Worm (Caenorhabditis elegans) whole organism, late embryonic: Measurements from ENCODE around the gene C25F6.1.

Experiments used
- T23F11.4 ChIP-seq: fragments of 200-800 bp; sonication (Bioruptor generic); optimal IDR thresholded peaks from 2 replicates; lab custom pipeline; 2018; ENCODE audit warnings: mild to moderate bottlenecking, missing genetic modification characterization, missing compliant biosample characterization
- ama-1 ChIP-seq: fragments of 150-350 bp; optimal IDR thresholded peaks from 2 replicates; lab custom pipeline; 2014
- ceh-9 ChIP-seq: sonication (generic microtip); optimal IDR thresholded peaks from 2 replicates; lab custom pipeline; 2016; ENCODE audit warnings: mild to moderate bottlenecking, missing genetic modification characterization, inconsistent platforms, missing compliant biosample characterization
- elt-2 ChIP-seq: sonication (generic microtip); optimal IDR thresholded peaks from 2 replicates; lab custom pipeline; 2016; ENCODE audit warnings: missing genetic modification reagents, missing genetic modification characterization, missing compliant biosample characterization
- elt-4 ChIP-seq: sonication (generic microtip); optimal IDR thresholded peaks from 2 replicates; lab custom pipeline; 2016; ENCODE audit warnings: missing genetic modification characterization, missing compliant biosample characterization
- eyg-1 ChIP-seq: sonication (generic microtip); optimal IDR thresholded peaks from 2 replicates; lab custom pipeline; 2016; ENCODE audit warnings: missing genotype, missing genetic modification characterization, missing compliant biosample characterization
- hlh-13 ChIP-seq: fragments of 200-800 bp; sonication (Bioruptor generic); optimal IDR thresholded peaks from 2 replicates; lab custom pipeline; 2018; ENCODE audit warnings: mild to moderate bottlenecking, missing genetic modification characterization, missing compliant biosample characterization
- lin-11 ChIP-seq: fragments of 200-800 bp; sonication (Bioruptor generic); optimal IDR thresholded peaks from 2 replicates; lab custom pipeline; 2018; ENCODE audit warnings: mild to moderate bottlenecking, missing genetic modification characterization, missing compliant biosample characterization
- madf-2 ChIP-seq: sonication (generic microtip); optimal IDR thresholded peaks from 2 replicates; lab custom pipeline; 2017; ENCODE audit warnings: missing genetic modification characterization, missing compliant biosample characterization
- pha-4 ChIP-seq: fragments of 150-350 bp; optimal IDR thresholded peaks from 2 replicates; lab custom pipeline; 2018; ENCODE audit warnings: missing biosample characterization, missing genetic modification reagents, missing genetic modification characterization

- TF ChIP-seq elt-4 (tag; lab: Kevin White, UChicago) (no peak), ama-1 (lab: Kevin White, UChicago) (no peak), ceh-9 (no peak), T23F11.4 (GFP tag; lab: Kevin White, UChicago) (no peak), lin-11 (tag; lab: Kevin White, UChicago) (no peak), elt-2 (no peak), madf-2 (tag; lab: Kevin White, UChicago) (no peak), pha-4 (no peak), eyg-1 (no peak), hlh-13 (GFP tag; lab: Kevin White, UChicago) (no peak)
Measured at ce11 chrX:5509114-5509877, 23.0 kb downstream of the C25F6.1 start.
